Worm (Caenorhabditis elegans) whole organism, young adult: ENCODE results near the gene bet-2.

Source experiments
- B0019.2 ChIP-seq: fragments of 200-800 bp; sonication (Bioruptor generic); conservative IDR thresholded peaks from 2 replicates; pipeline ENCODE4 v1.3.6; 2022; ENCODE audit warnings: missing genetic modification reagents, missing genetic modification characterization, missing compliant biosample characterization
- B0261.1 ChIP-seq: sonication (generic microtip); optimal IDR thresholded peaks from 2 replicates; lab custom pipeline; 2016; ENCODE audit warnings: mild to moderate bottlenecking, missing genetic modification characterization, moderate library complexity, missing compliant biosample characterization
- F23B12.7 ChIP-seq: sonication (generic microtip); optimal IDR thresholded peaks from 2 replicates; lab custom pipeline; 2017; ENCODE audit warnings: missing genetic modification characterization, mild to moderate bottlenecking, missing compliant biosample characterization, antibody characterized with exemption, moderate library complexity; ENCODE audit not compliant: insufficient read depth
- F55B11.4 ChIP-seq: sonication (generic microtip); optimal IDR thresholded peaks from 2 replicates; lab custom pipeline; 2016; ENCODE audit warnings: missing compliant biosample characterization, missing genetic modification characterization, borderline replicate concordance; ENCODE audit not compliant: insufficient read depth
- Y53F4B.3 ChIP-seq: fragments of 200-800 bp; sonication (Bioruptor generic); IDR thresholded peaks from 2 replicates; pipeline ENCODE4 v1.3.6; 2022; ENCODE audit warnings: missing genetic modification reagents, missing genetic modification characterization, missing compliant biosample characterization
- cebp-1 ChIP-seq, 2 experiments: fragments of 200-800 bp in 1 of 2; sonication (Bioruptor generic) in 1 of 2; sonication (generic microtip) in 1 of 2; IDR thresholded peaks in 1 of 2; optimal IDR thresholded peaks in 1 of 2; 2 replicates each; pipeline versions ENCODE4 v1.3.6 to Lab custom; 2017 to 2022; ENCODE audit warnings: missing compliant biosample characterization in 2 of 2, missing genetic modification characterization in 2 of 2, mild to moderate bottlenecking in 1 of 2, missing genetic modification reagents in 1 of 2, moderate library complexity in 1 of 2
- ceh-100 ChIP-seq: fragments of 200-800 bp; sonication (Bioruptor generic); IDR thresholded peaks from 2 replicates; pipeline ENCODE4 v1.3.6; 2022; ENCODE audit warnings: missing genetic modification reagents, missing genetic modification characterization, missing compliant biosample characterization
- dpff-1 ChIP-seq: sonication (generic microtip); optimal IDR thresholded peaks from 2 replicates; lab custom pipeline; 2017; ENCODE audit warnings: mild to moderate bottlenecking, missing genetic modification characterization, missing compliant biosample characterization
- egl-18 ChIP-seq: fragments of 200-800 bp; sonication (Bioruptor generic); IDR thresholded peaks from 2 replicates; pipeline ENCODE4 v1.3.6; 2022; ENCODE audit warnings: missing genetic modification reagents, missing genetic modification characterization, missing compliant biosample characterization
- egl-44 ChIP-seq: fragments of 200-800 bp; sonication (Bioruptor generic); IDR thresholded peaks from 2 replicates; pipeline ENCODE4 v1.3.6; 2022; ENCODE audit warnings: missing genetic modification reagents, missing genetic modification characterization, missing compliant biosample characterization
- hrde-1 ChIP-seq: sonication (generic microtip); optimal IDR thresholded peaks from 2 replicates; lab custom pipeline; 2016; ENCODE audit warnings: missing genetic modification characterization, mild to moderate bottlenecking, missing compliant biosample characterization, moderate library complexity, missing genotype, missing genetic modification reagents, borderline replicate concordance
- lag-1 ChIP-seq: fragments of 200-800 bp; sonication (Bioruptor generic); IDR thresholded peaks from 2 replicates; pipeline ENCODE4 v1.3.6; 2022; ENCODE audit warnings: missing genetic modification reagents, missing genetic modification characterization, missing compliant biosample characterization
- lin-26 ChIP-seq: fragments of 200-800 bp; sonication (Bioruptor generic); IDR thresholded peaks from 2 replicates; pipeline ENCODE4 v1.3.6; 2022; ENCODE audit warnings: missing genetic modification reagents, missing genetic modification characterization, missing compliant biosample characterization
- lin-40 ChIP-seq: sonication (generic microtip); optimal IDR thresholded peaks from 2 replicates; lab custom pipeline; 2016; ENCODE audit warnings: missing genetic modification characterization, mild to moderate bottlenecking, missing compliant biosample characterization, missing genotype, missing genetic modification reagents
- madf-3 ChIP-seq: fragments of 200-800 bp; sonication (Bioruptor generic); IDR thresholded peaks from 2 replicates; pipeline ENCODE4 v1.3.6; 2022; ENCODE audit warnings: missing genetic modification reagents, missing genetic modification characterization, missing compliant biosample characterization
- mcd-1 ChIP-seq: fragments of 200-800 bp; sonication (Bioruptor generic); IDR thresholded peaks from 2 replicates; pipeline ENCODE4 v1.3.6; 2022; ENCODE audit warnings: missing genetic modification reagents, missing genetic modification characterization, missing compliant biosample characterization
- mxl-1 ChIP-seq: sonication (generic microtip); optimal IDR thresholded peaks from 2 replicates; lab custom pipeline; 2016; ENCODE audit warnings: missing genetic modification characterization, missing compliant biosample characterization
- nfya-2 ChIP-seq: fragments of 200-800 bp; sonication (Bioruptor generic); IDR thresholded peaks from 2 replicates; pipeline ENCODE4 v1.3.6; 2022; ENCODE audit warnings: missing genetic modification reagents, missing genetic modification characterization, missing compliant biosample characterization
- nfyb-1 ChIP-seq: fragments of 200-800 bp; sonication (Bioruptor generic); IDR thresholded peaks from 2 replicates; pipeline ENCODE4 v1.3.6; 2022; ENCODE audit warnings: missing genetic modification reagents, missing genetic modification characterization, missing compliant biosample characterization
- nhr-80 ChIP-seq: sonication (generic microtip); optimal IDR thresholded peaks from 2 replicates; lab custom pipeline; 2016; ENCODE audit warnings: missing genetic modification characterization, missing compliant biosample characterization
- nhr-90 ChIP-seq: sonication (generic microtip); optimal IDR thresholded peaks from 2 replicates; lab custom pipeline; 2016; ENCODE audit warnings: missing genotype, mild to moderate bottlenecking, missing genetic modification characterization, missing compliant biosample characterization
- sea-2 ChIP-seq: fragments of 200-800 bp; sonication (Bioruptor generic); IDR thresholded peaks from 2 replicates; pipeline ENCODE4 v1.3.6; 2022; ENCODE audit warnings: missing genetic modification characterization, missing compliant biosample characterization
- snpc-1.3 ChIP-seq: sonication (generic microtip); optimal IDR thresholded peaks from 2 replicates; lab custom pipeline; 2017; ENCODE audit warnings: missing genetic modification characterization, mild to moderate bottlenecking, missing compliant biosample characterization, antibody characterized with exemption, moderate library complexity, missing genotype, missing genetic modification reagents; ENCODE audit not compliant: insufficient read depth
- snpc-4 ChIP-seq, 5 experiments: fragments of 150-350 bp in 1 of 5; sonication (generic microtip) in 4 of 5; optimal IDR thresholded peaks; 2 replicates each; lab custom pipeline; 2014 to 2018; ENCODE audit warnings: missing genetic modification characterization in 5 of 5, missing biosample characterization in 3 of 5, antibody characterized with exemption in 2 of 5, mild to moderate bottlenecking in 2 of 5, missing compliant biosample characterization in 2 of 5, missing genotype in 2 of 5, moderate library complexity in 2 of 5, missing genetic modification reagents in 1 of 5
- somi-1 ChIP-seq: fragments of 200-800 bp; sonication (Bioruptor generic); optimal IDR thresholded peaks from 2 replicates; lab custom pipeline; 2018; ENCODE audit warnings: mild to moderate bottlenecking, missing genetic modification characterization, missing compliant biosample characterization
- tlf-1 ChIP-seq: fragments of 200-800 bp; sonication (Bioruptor generic); optimal IDR thresholded peaks from 2 replicates; lab custom pipeline; 2018; ENCODE audit warnings: mild to moderate bottlenecking, missing genetic modification characterization, missing compliant biosample characterization
- unc-130 ChIP-seq: sonication (generic microtip); optimal IDR thresholded peaks from 2 replicates; lab custom pipeline; 2016; ENCODE audit warnings: missing genetic modification reagents, missing genetic modification characterization, missing compliant biosample characterization
- unc-62 ChIP-seq: fragments of 150-350 bp; optimal IDR thresholded peaks from 2 replicates; lab custom pipeline; 2014; ENCODE audit warnings: missing biosample characterization, missing genetic modification reagents, missing genetic modification characterization
- ztf-18 ChIP-seq: sonication (generic microtip); optimal IDR thresholded peaks from 2 replicates; lab custom pipeline; 2016; ENCODE audit warnings: missing genotype, mild to moderate bottlenecking, missing genetic modification characterization, missing compliant biosample characterization
- ztf-22 ChIP-seq: fragments of 200-800 bp; sonication (Bioruptor generic); optimal IDR thresholded peaks from 2 replicates; lab custom pipeline; 2018; ENCODE audit warnings: mild to moderate bottlenecking, missing genetic modification characterization, moderate library complexity, missing compliant biosample characterization
- ztf-25 ChIP-seq: fragments of 200-800 bp; sonication (Bioruptor generic); IDR thresholded peaks from 2 replicates; pipeline ENCODE4 v1.3.6; 2022; ENCODE audit warnings: missing genetic modification reagents, missing genetic modification characterization, missing compliant biosample characterization

The bet-2 gene

DNA sequence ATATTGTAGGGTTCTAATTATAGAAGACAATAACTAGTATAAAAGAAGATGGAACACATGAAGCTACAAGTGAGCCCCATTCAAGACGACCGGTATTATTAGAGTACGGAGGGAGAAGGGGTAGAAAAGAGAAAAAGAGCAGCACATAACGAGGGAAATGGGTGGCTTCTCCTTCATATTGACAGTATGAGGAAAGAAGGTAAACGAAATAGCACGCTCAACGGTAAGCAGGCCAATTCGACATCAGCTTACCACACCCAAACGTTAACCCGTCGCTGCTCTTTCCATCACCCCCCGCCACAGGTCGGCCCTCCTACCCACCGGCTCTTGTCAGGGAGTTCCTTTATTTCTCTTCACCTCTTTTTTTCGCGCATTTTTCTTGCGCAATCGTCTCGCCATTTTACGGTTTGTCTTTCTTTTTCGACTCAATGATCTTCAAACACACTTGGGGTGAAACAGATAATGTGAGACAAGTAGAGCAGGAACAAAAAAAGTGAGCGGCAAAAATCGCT, 49.6 kb downstream of the bet-2 start:
- TF ChIP-seq nhr-90 (tag; lab: Kevin White, UChicago) (no peak), nhr-80 (tag; lab: Kevin White, UChicago) (peak; percentile 28), lag-1 (GFP tag; lab: Robert Waterston, UW) (no peak), unc-130 (GFP tag; lab: Kevin White, UChicago) (no peak)

- TF ChIP-seq cebp-1 (GFP tag; IDR thresholded peaks at IDR 0.05; lab: Robert Waterston, UW) (no peak), cebp-1 (tag; optimal IDR thresholded peaks at IDR 0.05; lab: Kevin White, UChicago) (peak; percentile 75), ztf-22 (GFP tag; lab: Kevin White, UChicago) (no peak)
Measured at ce11 chrX:10619554-10620199, 50.6 kb downstream of the bet-2 start.

ce11 chrX:10622607-10623006, 53.5 kb downstream of the bet-2 start:
- no peak for TF ChIP-seq somi-1 (GFP tag; lab: Kevin White, UChicago)
- TF ChIP-seq nhr-80 (tag; lab: Kevin White, UChicago), result no peak
- no peak for TF ChIP-seq B0019.2
- TF ChIP-seq nfyb-1, result no peak
- no peak for TF ChIP-seq B0261.1 (tag; lab: Kevin White, UChicago)
- no peak for TF ChIP-seq snpc-1.3 (tag; lab: Kevin White, UChicago)
- no peak for TF ChIP-seq egl-18 (GFP tag; lab: Robert Waterston, UW)
- TF ChIP-seq ztf-22 (GFP tag; lab: Kevin White, UChicago), result no peak
- no peak for TF ChIP-seq nfya-2
- no peak for TF ChIP-seq ztf-18 (tag; lab: Kevin White, UChicago)
- no peak for TF ChIP-seq lin-40 (tag; lab: Kevin White, UChicago)
- TF ChIP-seq mxl-1 (tag; lab: Kevin White, UChicago), result no peak
- no peak for TF ChIP-seq F23B12.7 (tag; lab: Kevin White, UChicago)
- no peak for TF ChIP-seq egl-44 (GFP tag; lab: Robert Waterston, UW)
- no peak for TF ChIP-seq mcd-1 (GFP tag; lab: Robert Waterston, UW)
- TF ChIP-seq madf-3 (GFP tag; lab: Robert Waterston, UW), result no peak
- TF ChIP-seq snpc-4 (GFP tag; optimal IDR thresholded peaks at IDR 0.05; lab: Kevin White, UChicago), result no peak
- no peak for TF ChIP-seq snpc-4 (tag; optimal IDR thresholded peaks at IDR 0.05; lab: Kevin White, UChicago)

- no peak for TF ChIP-seq unc-62
- TF ChIP-seq tlf-1 (GFP tag; lab: Kevin White, UChicago), result no peak
- TF ChIP-seq F55B11.4 (tag; lab: Kevin White, UChicago), result no peak
- no peak for TF ChIP-seq lin-26 (GFP tag; lab: Robert Waterston, UW)
- TF ChIP-seq ztf-25, result no peak
- no peak for TF ChIP-seq Y53F4B.3 (GFP tag; lab: Robert Waterston, UW)
- no peak for TF ChIP-seq sea-2 (GFP tag; lab: Robert Waterston, UW)
- no peak for TF ChIP-seq B0019.2
- no peak for TF ChIP-seq hrde-1 (tag; lab: Kevin White, UChicago)
- no peak for TF ChIP-seq ceh-100 (GFP tag; lab: Robert Waterston, UW)
- no peak for TF ChIP-seq snpc-4 (GFP tag; optimal IDR thresholded peaks at IDR 0.05; lab: Kevin White, UChicago)
- no peak for TF ChIP-seq snpc-4 (tag; optimal IDR thresholded peaks at IDR 0.05; lab: Kevin White, UChicago)
- TF ChIP-seq dpff-1 (tag; lab: Kevin White, UChicago), result no peak
- TF ChIP-seq mxl-1 (tag; lab: Kevin White, UChicago), result no peak
Measured at ce11 chrX:10623119-10623518, 54.0 kb downstream of the bet-2 start.
